Fruit fly (Drosophila melanogaster) whole organism, adult: ENCODE data around the gene SLC22A.

Experiments used
- CG1620 ChIP-seq: fragments of 200-800 bp; sonication (Bioruptor generic); optimal IDR thresholded peaks from 2 replicates; lab custom pipeline; 2016; ENCODE audit warnings: missing biosample characterization, missing genetic modification characterization
- CG33017 ChIP-seq: fragments of 200-800 bp; sonication (Bioruptor generic); optimal IDR thresholded peaks from 2 replicates; lab custom pipeline; 2018; ENCODE audit warnings: missing biosample characterization, mild to moderate bottlenecking, missing genetic modification characterization, moderate library complexity
- CG5204 ChIP-seq: fragments of 200-800 bp; sonication (Bioruptor generic); optimal IDR thresholded peaks from 2 replicates; lab custom pipeline; 2016; ENCODE audit warnings: missing biosample characterization, missing genetic modification characterization
- CG7045 ChIP-seq: fragments of 200-800 bp; sonication (Bioruptor generic); optimal IDR thresholded peaks from 2 replicates; lab custom pipeline; 2017; ENCODE audit warnings: missing biosample characterization, mild to moderate bottlenecking, missing genetic modification characterization
- CG7101 ChIP-seq: fragments of 200-800 bp; sonication (Bioruptor generic); optimal IDR thresholded peaks from 2 replicates; lab custom pipeline; 2018; ENCODE audit warnings: missing biosample characterization, mild to moderate bottlenecking, missing genetic modification characterization, moderate library complexity
- Clk ChIP-seq: fragments of 200-800 bp; sonication (Bioruptor generic); optimal IDR thresholded peaks from 2 replicates; lab custom pipeline; 2017; ENCODE audit warnings: missing biosample characterization, missing genetic modification characterization
- Crg-1 ChIP-seq: fragments of 200-800 bp; sonication (Bioruptor generic); optimal IDR thresholded peaks from 2 replicates; lab custom pipeline; 2016; ENCODE audit warnings: missing biosample characterization, missing genetic modification characterization
- Hr96 ChIP-seq: fragments of 200-800 bp; sonication (Bioruptor generic); optimal IDR thresholded peaks from 2 replicates; lab custom pipeline; 2016; ENCODE audit warnings: missing biosample characterization, missing genetic modification characterization
- cnc ChIP-seq, 2 experiments: fragments of >200 bp; optimal IDR thresholded peaks; 2 replicates each; lab custom pipeline; 2017
- kay ChIP-seq: fragments of 200-800 bp; sonication (Bioruptor generic); peaks from one replicate; lab custom pipeline; 2016; ENCODE audit warnings: missing biosample characterization, missing genetic modification characterization, borderline replicate concordance
- ovo ChIP-seq: fragments of 200-800 bp; sonication (Bioruptor generic); optimal IDR thresholded peaks from 2 replicates; lab custom pipeline; 2016; ENCODE audit warnings: missing biosample characterization, missing genetic modification characterization
- tj ChIP-seq: fragments of 200-800 bp; sonication (Bioruptor generic); optimal IDR thresholded peaks from 3 replicates; lab custom pipeline; 2017; ENCODE audit warnings: missing biosample characterization, mild to moderate bottlenecking, missing genetic modification characterization, moderate library complexity

dm6 chr3L:21930179-21930578 is 4.3 kb upstream of the SLC22A start:
- no peak for TF ChIP-seq Hr96 (GFP tag; lab: Kevin White, UChicago)
- TF ChIP-seq kay (GFP tag; lab: Kevin White, UChicago): no peak
- TF ChIP-seq Crg-1 (GFP tag; lab: Kevin White, UChicago): no peak
- TF ChIP-seq ovo: no peak
- no peak for TF ChIP-seq CG33017 (tag; lab: Kevin White, UChicago)
- no peak for TF ChIP-seq CG5204 (GFP tag; lab: Kevin White, UChicago)
- TF ChIP-seq CG7101: no peak
- TF ChIP-seq CG7045: no peak
- no peak for TF ChIP-seq tj (GFP tag; lab: Kevin White, UChicago)
- no peak for TF ChIP-seq CG1620 (GFP tag; lab: Kevin White, UChicago)
- no peak for TF ChIP-seq Clk (GFP tag; lab: Kevin White, UChicago)
- no peak for TF ChIP-seq cnc (optimal IDR thresholded peaks at IDR 0.05; lab: Kevin White, UChicago)
